Fruit fly (Drosophila melanogaster) whole organism, embryonic: ENCODE results near the gene Dhc93AB.
A peak's percentile ranks its signal among the peaks of the same experiment; 100 is the strongest.

Experiments used
- Atf3 ChIP-seq: fragments of 200-800 bp; sonication (Bioruptor generic); optimal IDR thresholded peaks from 3 replicates; lab custom pipeline; 2016; ENCODE audit warnings: missing biosample characterization, missing genetic modification characterization
- CG10274 ChIP-seq: fragments of 200-800 bp; sonication (Bioruptor generic); optimal IDR thresholded peaks from 3 replicates; lab custom pipeline; 2017; ENCODE audit warnings: missing biosample characterization, mild to moderate bottlenecking, missing genetic modification characterization
- CG11504 ChIP-seq: fragments of 200-800 bp; sonication (Bioruptor generic); optimal IDR thresholded peaks from 3 replicates; lab custom pipeline; 2019; ENCODE audit warnings: missing biosample characterization, mild to moderate bottlenecking, missing genetic modification characterization, moderate library complexity
- CG12769 ChIP-seq: fragments of 200-800 bp; sonication (Bioruptor generic); optimal IDR thresholded peaks from 2 replicates; lab custom pipeline; 2019; ENCODE audit warnings: missing biosample characterization, mild to moderate bottlenecking, missing genetic modification characterization, moderate library complexity
- CG16779 ChIP-seq: fragments of 200-800 bp; sonication (Bioruptor generic); IDR thresholded peaks from 2 replicates; pipeline ENCODE4 v1.3.6; 2022; ENCODE audit warnings: missing biosample characterization, missing genetic modification characterization
- CG6175 ChIP-seq: fragments of 200-800 bp; sonication (Bioruptor generic); IDR thresholded peaks from 3 replicates; pipeline ENCODE4 v1.3.6; 2022; ENCODE audit warnings: missing biosample characterization, missing genetic modification characterization
- Dad ChIP-seq: fragments of 200-800 bp; sonication (Bioruptor generic); optimal IDR thresholded peaks from 3 replicates; lab custom pipeline; 2016; ENCODE audit warnings: missing biosample characterization, missing genetic modification characterization
- Dbx ChIP-seq: fragments of 200-800 bp; sonication (Bioruptor generic); IDR thresholded peaks from 3 replicates; pipeline ENCODE4 v1.3.6; 2022; ENCODE audit warnings: missing biosample characterization, missing genetic modification characterization
- HmgD ChIP-seq: fragments of 200-800 bp; sonication (Bioruptor generic); optimal IDR thresholded peaks from 3 replicates; lab custom pipeline; 2016; ENCODE audit warnings: missing biosample characterization, missing genetic modification characterization
- Rfx ChIP-seq: fragments of 200-800 bp; sonication (Bioruptor generic); IDR thresholded peaks from 2 replicates; pipeline ENCODE4 v1.3.6; 2022; ENCODE audit warnings: missing biosample characterization, missing genetic modification characterization
- Side ChIP-seq: fragments of 200-800 bp; sonication (Bioruptor generic); optimal IDR thresholded peaks from 2 replicates; lab custom pipeline; 2016; ENCODE audit warnings: missing biosample characterization, missing genetic modification characterization
- ap ChIP-seq: fragments of 200-800 bp; sonication (Bioruptor generic); IDR thresholded peaks from 2 replicates; pipeline ENCODE4 v1.3.6; 2022; ENCODE audit warnings: missing biosample characterization, missing genetic modification characterization
- chinmo ChIP-seq: fragments of 200-800 bp; sonication (Bioruptor generic); IDR thresholded peaks from 4 replicates; pipeline ENCODE4 v1.3.6; 2022; ENCODE audit warnings: missing biosample characterization, missing genetic modification characterization; ENCODE audit not compliant: partially characterized antibody
- knrl ChIP-seq: fragments of 200-800 bp; sonication (Bioruptor generic); IDR thresholded peaks from 3 replicates; pipeline ENCODE4 v1.3.6; 2022; ENCODE audit warnings: missing biosample characterization, missing genetic modification characterization; ENCODE audit not compliant: partially characterized antibody
- luna ChIP-seq: fragments of 200-800 bp; sonication (Bioruptor generic); optimal IDR thresholded peaks from 2 replicates; lab custom pipeline; 2016; ENCODE audit warnings: missing biosample characterization, missing genetic modification characterization

The Dhc93AB gene

dm6 chr3R:20976649-20977048, 65.7 kb downstream of the Dhc93AB start (continued):
- TF ChIP-seq Side (no peak), Dad (GFP tag; lab: Kevin White, UChicago) (no peak), CG6175 (GFP tag; lab: Robert Waterston, UW) (no peak), CG12769 (tag; lab: Kevin White, UChicago) (peak; percentile 1), CG10274 (GFP tag; lab: Kevin White, UChicago) (peak; percentile 58), ap (GFP tag; lab: Robert Waterston, UW) (no peak), HmgD (GFP tag; lab: Kevin White, UChicago) (no peak), CG11504 (no peak), knrl (GFP tag; lab: Robert Waterston, UW) (no peak), CG16779 (GFP tag; lab: Robert Waterston, UW) (no peak), chinmo (no peak), Dbx (GFP tag; lab: Robert Waterston, UW) (0 out of 3 replicates have a peak, but pooled peaks have one; percentile 45), Rfx (GFP tag; lab: Robert Waterston, UW) (0 out of 2 replicates have a peak, but pooled peaks have one; percentile 49), luna (GFP tag; lab: Kevin White, UChicago) (no peak), Atf3 (GFP tag; lab: Kevin White, UChicago) (no peak)
